Worm (Caenorhabditis elegans) whole organism, L3 larva: Measurements from ENCODE around the gene Y16B4A.2.

Source experiments
- elt-3 ChIP-seq, 3 experiments: fragments of 150-350 bp in 1 of 3; sonication (generic microtip) in 2 of 3; optimal IDR thresholded peaks; 2 replicates in 2 of 3; 4 replicates in 1 of 3; lab custom pipeline; 2014 to 2017; ENCODE audit warnings: missing biosample characterization in 3 of 3, missing genetic modification characterization in 3 of 3
- hmg-11 ChIP-seq: sonication (generic microtip); optimal IDR thresholded peaks from 2 replicates; lab custom pipeline; 2016; ENCODE audit warnings: missing genetic modification characterization, missing compliant biosample characterization
- lin-39 ChIP-seq: fragments of 150-350 bp; optimal IDR thresholded peaks from 2 replicates; lab custom pipeline; 2018; ENCODE audit warnings: missing biosample characterization, missing genetic modification reagents, missing genetic modification characterization
- nhr-25 ChIP-seq: sonication (generic microtip); optimal IDR thresholded peaks from 2 replicates; lab custom pipeline; 2017; ENCODE audit warnings: missing biosample characterization, missing genetic modification characterization
- pqm-1 ChIP-seq: fragments of 150-350 bp; optimal IDR thresholded peaks from 2 replicates; lab custom pipeline; 2017; ENCODE audit warnings: missing biosample characterization, missing genetic modification characterization, inconsistent platforms
- sea-2 ChIP-seq: fragments of 150-350 bp; sonication (generic microtip); optimal IDR thresholded peaks from 4 replicates; lab custom pipeline; 2014; ENCODE audit warnings: missing biosample characterization, missing genetic modification reagents, missing genetic modification characterization
- tbx-2 ChIP-seq: sonication (generic microtip); optimal IDR thresholded peaks from 2 replicates; lab custom pipeline; 2016; ENCODE audit warnings: mild to moderate bottlenecking, missing genetic modification characterization, missing compliant biosample characterization
- unc-39 ChIP-seq: sonication (generic microtip); optimal IDR thresholded peaks from 4 replicates; lab custom pipeline; 2017; ENCODE audit warnings: missing biosample characterization, missing genetic modification characterization
- ztf-11 ChIP-seq: fragments of 150-350 bp; optimal IDR thresholded peaks from 2 replicates; lab custom pipeline; 2014; ENCODE audit warnings: missing biosample characterization, missing genetic modification characterization

ce11 chrX:14717782-14718181 is 53.9 kb downstream of the Y16B4A.2 start:
- TF ChIP-seq hmg-11 (tag; lab: Kevin White, UChicago) (no peak), lin-39 (no peak), ztf-11 (tag; lab: Kevin White, UChicago) (no peak), pqm-1 (no peak), sea-2 (no peak), nhr-25 (tag; lab: Kevin White, UChicago) (no peak), tbx-2 (tag; lab: Kevin White, UChicago) (no peak), elt-3 (tag; optimal IDR thresholded peaks at IDR 0.05; lab: Kevin White, UChicago) (no peak), unc-39 (no peak)
